Fruit fly (Drosophila melanogaster): ENCODE data around the gene CG12885.
A peak's percentile ranks its signal among the peaks of the same experiment; 100 is the strongest.

The CG12885 gene

DNA sequence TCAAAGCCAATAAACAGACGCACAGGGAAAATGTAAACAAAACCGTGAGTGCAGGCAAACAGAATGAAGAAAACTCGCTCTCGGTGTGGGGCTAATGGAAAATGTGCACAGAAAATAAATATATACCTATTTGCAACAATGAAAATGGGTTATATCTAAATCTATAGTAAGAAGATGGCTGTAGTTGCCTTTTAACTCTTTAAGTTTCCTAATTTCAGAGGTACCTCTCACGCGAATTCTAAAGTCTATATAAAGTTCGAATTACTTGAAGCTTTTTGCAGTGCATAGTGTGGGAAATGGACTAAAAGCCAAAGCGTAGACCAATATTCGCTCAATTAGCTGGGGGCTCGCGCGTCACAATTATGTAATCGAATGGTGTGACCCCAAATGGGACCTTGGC, 34.3 kb downstream of the CG12885 start (continued):
- peak; percentile 90 for TF ChIP-seq CG17359 (tag; optimal IDR thresholded peaks at IDR 0.05)
- peak; percentile 83 for TF ChIP-seq Xbp1 (GFP tag; optimal IDR thresholded peaks at IDR 0.05)
- peak; percentile 85 for TF ChIP-seq so (GFP tag; IDR thresholded peaks at IDR 0.05)
- peak; percentile 76 for TF ChIP-seq CG14441 (GFP tag; IDR thresholded peaks at IDR 0.05)
- no peak for TF ChIP-seq CG14965 (GFP tag; optimal IDR thresholded peaks at IDR 0.05; ENCODE audit: borderline replicate concordance)
- no peak for TF ChIP-seq CG15479 (GFP tag; optimal IDR thresholded peaks at IDR 0.05)
- TF ChIP-seq CG13894 (tag; optimal IDR thresholded peaks at IDR 0.05) = no peak
- TF ChIP-seq CG4424 (GFP tag; optimal IDR thresholded peaks at IDR 0.05) = peak; percentile 87
- no peak for TF ChIP-seq CG1832 (GFP tag; optimal IDR thresholded peaks at IDR 0.05)
- TF ChIP-seq sisA (GFP tag; IDR thresholded peaks at IDR 0.05) = peak; percentile 74
- peak; percentile 74 for TF ChIP-seq Fer1 (GFP tag; optimal IDR thresholded peaks at IDR 0.05)
- no peak for TF ChIP-seq pita (GFP tag; optimal IDR thresholded peaks at IDR 0.05)
- peak in 1 of 3 experiments; percentile 73 for TF ChIP-seq lola (GFP tag; optimal IDR thresholded peaks at IDR 0.05)
- TF ChIP-seq CG11560 (tag; IDR thresholded peaks at IDR 0.05) = 0 out of 3 replicates have a peak, but pooled peaks have one; percentile 15
- TF ChIP-seq Bteb2 (GFP tag; optimal IDR thresholded peaks at IDR 0.05) = peak; percentile 23
- TF ChIP-seq gfzf (GFP tag; optimal IDR thresholded peaks at IDR 0.05) = no peak
- peak; percentile 14 for TF ChIP-seq Usf (GFP tag; optimal IDR thresholded peaks at IDR 0.05)
- TF ChIP-seq CG8765 (GFP tag; IDR thresholded peaks at IDR 0.05) = peak; percentile 40; the same call in 1 of the 2 replicates
- TF ChIP-seq CG17186 (GFP tag; optimal IDR thresholded peaks at IDR 0.05) = peak; percentile 15
- TF ChIP-seq ATbp (GFP tag; optimal IDR thresholded peaks at IDR 0.05) = peak; percentile 83
- peak; percentile 63 for TF ChIP-seq Atf3 (GFP tag; optimal IDR thresholded peaks at IDR 0.05)
- peak; percentile 73; the same call in 1 of the 2 replicates for TF ChIP-seq dimm (GFP tag; IDR thresholded peaks at IDR 0.05)
- peak; percentile 74 for TF ChIP-seq Gug (GFP tag; IDR thresholded peaks at IDR 0.05)
- TF ChIP-seq CG11696 (GFP tag; IDR thresholded peaks at IDR 0.05) = 0 out of 2 replicates have a peak, but pooled peaks have one; percentile 40
- no peak for TF ChIP-seq bigmax (GFP tag; optimal IDR thresholded peaks at IDR 0.05)
- peak; percentile 19; the same call in 1 of the 2 replicates for TF ChIP-seq Taf1 (GFP tag; IDR thresholded peaks at IDR 0.05)
- peak; percentile 51 for TF ChIP-seq eyg (GFP tag; optimal IDR thresholded peaks at IDR 0.05)
- 0 out of 2 replicates have a peak, but pooled peaks have one; percentile 33 for TF ChIP-seq ro (GFP tag; IDR thresholded peaks at IDR 0.05)
- TF ChIP-seq CG7839 (tag; optimal IDR thresholded peaks at IDR 0.05) = peak; percentile 89
- TF ChIP-seq Eip74EF (GFP tag; optimal IDR thresholded peaks at IDR 0.05) = peak in 1 of 2 experiments; percentile 76
- peak; percentile 76 for TF ChIP-seq Ada2b (GFP tag; IDR thresholded peaks at IDR 0.05)
- peak; percentile 57; the same call in 1 of the 2 replicates for TF ChIP-seq sim (GFP tag; IDR thresholded peaks at IDR 0.05)
- no peak for TF ChIP-seq ash1 (GFP tag; optimal IDR thresholded peaks at IDR 0.05)
- TF ChIP-seq CG18262 (tag; optimal IDR thresholded peaks at IDR 0.05) = peak; percentile 89
- TF ChIP-seq pb (GFP tag; optimal IDR thresholded peaks at IDR 0.05) = peak; percentile 27
- TF ChIP-seq Blimp-1 (GFP tag; optimal IDR thresholded peaks at IDR 0.05) = peak; percentile 87
- peak; percentile 80 for TF ChIP-seq CG17829 (tag; optimal IDR thresholded peaks at IDR 0.05)
- peak; percentile 90 for TF ChIP-seq CG31441 (GFP tag; IDR thresholded peaks at IDR 0.05)
- peak; percentile 90 for TF ChIP-seq phol (tag; optimal IDR thresholded peaks at IDR 0.05)
- no peak for TF ChIP-seq Opbp (GFP tag; IDR thresholded peaks at IDR 0.05; ENCODE audit: partially characterized antibody)
- peak; percentile 52 for TF ChIP-seq CG15514 (GFP tag; optimal IDR thresholded peaks at IDR 0.05)
- TF ChIP-seq gce (GFP tag; IDR thresholded peaks at IDR 0.05) = peak; percentile 65; the same call in 2 of the 3 replicates
- peak; percentile 91 for TF ChIP-seq Sox102F (GFP tag; optimal IDR thresholded peaks at IDR 0.05)
- peak; percentile 71 for TF ChIP-seq CG9609 (GFP tag; optimal IDR thresholded peaks at IDR 0.05)
- TF ChIP-seq Ets65A (GFP tag) = peak; percentile 95
- TF ChIP-seq gcm2 (GFP tag; optimal IDR thresholded peaks at IDR 0.05) = peak; percentile 48
- TF ChIP-seq esg (GFP tag; conservative IDR thresholded peaks at IDR 0.05) = peak; percentile 74
- peak; percentile 85 for TF ChIP-seq Vsx1 (GFP tag; optimal IDR thresholded peaks at IDR 0.05)
- peak; percentile 79 for TF ChIP-seq ap (GFP tag; IDR thresholded peaks at IDR 0.05)
- no peak for TF ChIP-seq fru (optimal IDR thresholded peaks at IDR 0.05)
